Fruit fly (Drosophila melanogaster) whole organism, prepupa: Measurements from ENCODE around the gene CG17233.

Experiments
- CG3919 ChIP-seq: fragments of 200-800 bp; sonication (Bioruptor generic); optimal IDR thresholded peaks from 3 replicates; lab custom pipeline; 2016; ENCODE audit warnings: missing biosample characterization, missing genetic modification characterization
- Sox102F ChIP-seq: fragments of 200-800 bp; sonication (Bioruptor generic); optimal IDR thresholded peaks from 2 replicates; lab custom pipeline; 2016; ENCODE audit warnings: missing biosample characterization, mild to moderate bottlenecking, missing genetic modification characterization
- spab ChIP-seq: fragments of 200-800 bp; sonication (Bioruptor generic); optimal IDR thresholded peaks from 2 replicates; lab custom pipeline; 2017; ENCODE audit warnings: missing biosample characterization, mild to moderate bottlenecking, missing genetic modification characterization, missing genetic modification reagents

DNA sequence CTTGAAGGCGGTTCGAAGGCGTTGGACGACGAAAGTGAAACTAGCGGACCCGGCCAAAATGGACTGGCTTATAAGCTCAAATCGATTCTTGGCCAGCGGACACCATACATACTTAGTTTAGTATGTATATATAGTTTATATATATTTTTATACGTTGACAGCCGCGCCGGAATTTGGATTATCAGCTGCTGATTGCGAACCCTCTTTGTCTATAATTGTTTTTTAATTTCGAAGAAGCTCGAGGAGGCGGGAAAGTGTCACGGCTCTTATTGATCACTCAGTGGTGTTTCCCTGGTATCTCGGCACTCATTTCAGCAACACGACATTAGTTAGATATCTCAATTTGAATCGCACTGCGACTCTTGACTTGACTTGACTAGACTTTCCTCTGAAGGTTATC lies 21.3 kb downstream of the CG17233 start, which contains the start of gene CG6933:
- no peak for TF ChIP-seq spab
- no peak for TF ChIP-seq Sox102F (GFP tag; lab: Kevin White, UChicago)
- TF ChIP-seq CG3919 (GFP tag; lab: Kevin White, UChicago), result no peak
